Worm (Caenorhabditis elegans) whole organism, L3 larva: ENCODE measurements around the gene srw-9.
A peak's percentile ranks its signal among the peaks of the same experiment; 100 is the strongest.

ENCODE experiments used
- R02D3.7 ChIP-seq: fragments of 150-350 bp; optimal IDR thresholded peaks from 2 replicates; lab custom pipeline; 2014; ENCODE audit warnings: missing biosample characterization, missing genetic modification characterization
- ZK546.5 ChIP-seq: sonication (generic microtip); optimal IDR thresholded peaks from 2 replicates; lab custom pipeline; 2017; ENCODE audit warnings: missing biosample characterization, missing genetic modification characterization
- ama-1 ChIP-seq: fragments of 150-350 bp; optimal IDR thresholded peaks from 2 replicates; lab custom pipeline; 2018
- ceh-16 ChIP-seq: sonication (generic microtip); optimal IDR thresholded peaks from 2 replicates; lab custom pipeline; 2017; ENCODE audit warnings: missing biosample characterization, missing genetic modification characterization
- ceh-28 ChIP-seq: fragments of 150-350 bp; optimal IDR thresholded peaks from 2 replicates; lab custom pipeline; 2014; ENCODE audit warnings: missing biosample characterization, missing genetic modification reagents, missing genetic modification characterization
- egl-27 ChIP-seq: sonication (generic microtip); optimal IDR thresholded peaks from 4 replicates; lab custom pipeline; 2017; ENCODE audit warnings: missing biosample characterization, missing genetic modification reagents, missing genetic modification characterization
- egl-5 ChIP-seq: fragments of 150-350 bp; optimal IDR thresholded peaks from 2 replicates; lab custom pipeline; 2017; ENCODE audit warnings: missing biosample characterization, missing genetic modification reagents, missing genetic modification characterization, inconsistent platforms
- elt-2 ChIP-seq: sonication (generic microtip); optimal IDR thresholded peaks from 2 replicates; lab custom pipeline; 2016; ENCODE audit warnings: missing genetic modification reagents, mild to moderate bottlenecking, missing genetic modification characterization, missing compliant biosample characterization
- elt-3 ChIP-seq, 3 experiments: fragments of 150-350 bp in 1 of 3; sonication (generic microtip) in 2 of 3; optimal IDR thresholded peaks; 2 replicates in 2 of 3; 4 replicates in 1 of 3; lab custom pipeline; 2014 to 2017; ENCODE audit warnings: missing biosample characterization in 3 of 3, missing genetic modification characterization in 3 of 3
- fkh-10 ChIP-seq: sonication (generic microtip); optimal IDR thresholded peaks from 2 replicates; lab custom pipeline; 2017; ENCODE audit warnings: missing biosample characterization, missing genetic modification reagents, missing genetic modification characterization
- fkh-2 ChIP-seq: fragments of 150-350 bp; optimal IDR thresholded peaks from 2 replicates; lab custom pipeline; 2014; ENCODE audit warnings: missing biosample characterization, missing genetic modification reagents, missing genetic modification characterization
- hmg-11 ChIP-seq: sonication (generic microtip); optimal IDR thresholded peaks from 2 replicates; lab custom pipeline; 2016; ENCODE audit warnings: missing genetic modification characterization, missing compliant biosample characterization
- lin-15B ChIP-seq: fragments of 150-350 bp; optimal IDR thresholded peaks from 2 replicates; lab custom pipeline; 2014; ENCODE audit warnings: missing biosample characterization, missing genetic modification characterization
- lin-39 ChIP-seq: fragments of 150-350 bp; optimal IDR thresholded peaks from 2 replicates; lab custom pipeline; 2018; ENCODE audit warnings: missing biosample characterization, missing genetic modification reagents, missing genetic modification characterization
- lsy-12 ChIP-seq: sonication (generic microtip); optimal IDR thresholded peaks from 2 replicates; lab custom pipeline; 2016; ENCODE audit warnings: mild to moderate bottlenecking, missing genetic modification characterization, missing compliant biosample characterization
- mdl-1 ChIP-seq: fragments of 150-350 bp; optimal IDR thresholded peaks from 2 replicates; lab custom pipeline; 2014; ENCODE audit warnings: missing biosample characterization, missing genetic modification characterization
- mml-1 ChIP-seq: fragments of 150-350 bp; sonication (generic microtip); optimal IDR thresholded peaks from 3 replicates; lab custom pipeline; 2014; ENCODE audit warnings: missing biosample characterization, missing genetic modification characterization
- nfya-1 ChIP-seq: sonication (generic microtip); optimal IDR thresholded peaks from 2 replicates; lab custom pipeline; 2017; ENCODE audit warnings: missing genetic modification characterization, mild to moderate bottlenecking, missing compliant biosample characterization, antibody characterized with exemption, moderate library complexity; ENCODE audit not compliant: insufficient read depth
- nhr-11 ChIP-seq: fragments of 150-350 bp; optimal IDR thresholded peaks from 2 replicates; lab custom pipeline; 2014; ENCODE audit warnings: missing biosample characterization, missing genetic modification characterization
- nhr-12 ChIP-seq: fragments of 150-350 bp; optimal IDR thresholded peaks from 2 replicates; lab custom pipeline; 2014; ENCODE audit warnings: missing biosample characterization, missing genetic modification characterization
- nhr-23 ChIP-seq: fragments of 150-350 bp; optimal IDR thresholded peaks from 2 replicates; lab custom pipeline; 2014; ENCODE audit warnings: missing biosample characterization, missing genetic modification reagents, missing genetic modification characterization
- nhr-237 ChIP-seq: fragments of 150-350 bp; optimal IDR thresholded peaks from 2 replicates; lab custom pipeline; 2014; ENCODE audit warnings: missing biosample characterization, missing genetic modification characterization
- nhr-25 ChIP-seq: sonication (generic microtip); optimal IDR thresholded peaks from 2 replicates; lab custom pipeline; 2017; ENCODE audit warnings: missing biosample characterization, missing genetic modification characterization
- nhr-28 ChIP-seq: fragments of 150-350 bp; optimal IDR thresholded peaks from 2 replicates; lab custom pipeline; 2014; ENCODE audit warnings: missing biosample characterization, missing genetic modification characterization
- nhr-43 ChIP-seq: sonication (generic microtip); optimal IDR thresholded peaks from 2 replicates; lab custom pipeline; 2016; ENCODE audit warnings: mild to moderate bottlenecking, missing genetic modification characterization, missing compliant biosample characterization; ENCODE audit not compliant: poor library complexity, severe bottlenecking
- nhr-67 ChIP-seq: fragments of 150-350 bp; optimal IDR thresholded peaks from 2 replicates; lab custom pipeline; 2014; ENCODE audit warnings: missing biosample characterization, missing genetic modification characterization
- nhr-76 ChIP-seq: fragments of 150-350 bp; sonication (generic microtip); optimal IDR thresholded peaks from 5 replicates; lab custom pipeline; 2014; ENCODE audit warnings: missing biosample characterization, missing genetic modification characterization
- nhr-77 ChIP-seq: fragments of 150-350 bp; optimal IDR thresholded peaks from 2 replicates; lab custom pipeline; 2014; ENCODE audit warnings: missing biosample characterization, missing genetic modification characterization
- pha-4 ChIP-seq: fragments of 150-350 bp; optimal IDR thresholded peaks from 2 replicates; lab custom pipeline; 2014; ENCODE audit warnings: missing biosample characterization, missing genetic modification reagents, missing genetic modification characterization
- sea-2 ChIP-seq: fragments of 150-350 bp; sonication (generic microtip); optimal IDR thresholded peaks from 4 replicates; lab custom pipeline; 2014; ENCODE audit warnings: missing biosample characterization, missing genetic modification reagents, missing genetic modification characterization
- skn-1 ChIP-seq: fragments of 150-350 bp; optimal IDR thresholded peaks from 2 replicates; lab custom pipeline; 2014; ENCODE audit warnings: missing biosample characterization, missing genetic modification characterization
- snpc-4 ChIP-seq: fragments of 150-350 bp; optimal IDR thresholded peaks from 2 replicates; lab custom pipeline; 2014; ENCODE audit warnings: missing biosample characterization, missing genetic modification characterization
- tbx-2 ChIP-seq: sonication (generic microtip); optimal IDR thresholded peaks from 2 replicates; lab custom pipeline; 2016; ENCODE audit warnings: mild to moderate bottlenecking, missing genetic modification characterization, missing compliant biosample characterization
- unc-62 ChIP-seq: fragments of 150-350 bp; sonication (generic microtip); optimal IDR thresholded peaks from 4 replicates; lab custom pipeline; 2014; ENCODE audit warnings: missing biosample characterization, missing genetic modification reagents, missing genetic modification characterization
- ztf-11 ChIP-seq: fragments of 150-350 bp; optimal IDR thresholded peaks from 2 replicates; lab custom pipeline; 2014; ENCODE audit warnings: missing biosample characterization, missing genetic modification characterization
- ztf-4 ChIP-seq: fragments of 150-350 bp; optimal IDR thresholded peaks from 2 replicates; lab custom pipeline; 2014; ENCODE audit warnings: missing biosample characterization, missing genetic modification characterization

The srw-9 gene

DNA sequence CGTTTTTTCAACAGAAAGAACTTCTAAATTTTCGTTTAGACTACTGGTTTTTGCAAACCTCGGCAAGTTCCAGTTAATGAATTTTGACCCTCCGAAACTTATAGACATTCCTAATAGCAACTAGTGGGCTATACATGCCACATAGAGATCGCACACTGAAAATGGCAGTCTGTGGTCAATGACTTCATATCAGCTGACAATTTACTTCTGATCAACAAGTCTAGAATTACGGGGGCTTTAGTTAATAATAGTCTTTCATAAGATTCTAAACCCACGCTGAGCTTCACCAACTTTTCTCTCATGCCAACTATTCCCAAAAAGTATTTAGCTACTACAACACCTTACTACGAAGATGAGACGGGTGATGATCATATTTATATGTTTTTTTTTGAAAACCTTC lies at the start of gene srw-9:
srw-9 (plus strand) TSS at position 301 of the 400 bp plus-strand sequence.
- TF ChIP-seq nhr-237 (no peak), nhr-11 (tag; lab: Kevin White, UChicago) (no peak), unc-62 (no peak), nhr-76 (tag; lab: Kevin White, UChicago) (no peak), R02D3.7 (tag; lab: Kevin White, UChicago) (no peak), sea-2 (GFP tag; lab: Kevin White, UChicago) (no peak), mdl-1 (tag; lab: Kevin White, UChicago) (no peak), fkh-2 (tag; lab: Kevin White, UChicago) (no peak), egl-5 (no peak), ztf-4 (tag; lab: Kevin White, UChicago) (no peak), ceh-16 (no peak), hmg-11 (no peak)

DNA sequence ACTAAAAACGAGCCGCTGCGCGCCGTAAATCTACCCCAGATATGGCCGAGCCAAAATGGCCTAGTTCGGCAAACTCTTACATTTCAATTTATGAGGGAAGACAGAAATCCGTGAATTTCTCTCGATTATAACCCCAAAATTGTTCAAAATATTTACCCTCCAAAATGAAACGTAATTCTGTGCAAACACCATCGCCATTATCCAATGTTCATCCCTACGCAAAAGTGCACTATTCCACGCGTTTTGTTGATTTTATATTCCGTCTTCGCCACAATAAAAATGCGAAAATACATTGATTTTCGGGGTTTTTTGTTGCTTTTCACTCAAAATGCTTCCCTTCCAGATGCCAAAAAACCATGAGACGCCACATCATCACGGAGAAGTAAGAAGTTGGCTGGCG lies 46.2 kb upstream of the srw-9 start, which contains the start of gene hut-1:
hut-1 (plus strand) TSS at position 344 of the 400 bp plus-strand sequence.
- peak; percentile 16 for TF ChIP-seq nhr-23 (tag; lab: Kevin White, UChicago)
- peak; percentile 68 for TF ChIP-seq nfya-1 (tag; lab: Kevin White, UChicago)
- TF ChIP-seq ztf-11 (tag; lab: Kevin White, UChicago): no peak
- no peak for TF ChIP-seq nhr-67 (tag; lab: Kevin White, UChicago)
- peak; percentile 38 for TF ChIP-seq lin-39 (tag; lab: Kevin White, UChicago)
- TF ChIP-seq pha-4: peak; percentile 84
- peak; percentile 9 for TF ChIP-seq snpc-4 (tag; lab: Kevin White, UChicago)
- TF ChIP-seq tbx-2 (tag; lab: Kevin White, UChicago): no peak
- peak; percentile 63 for TF ChIP-seq hmg-11
- TF ChIP-seq lin-15B (tag; lab: Kevin White, UChicago): peak; percentile 44
- TF ChIP-seq egl-5: peak; percentile 93

DNA sequence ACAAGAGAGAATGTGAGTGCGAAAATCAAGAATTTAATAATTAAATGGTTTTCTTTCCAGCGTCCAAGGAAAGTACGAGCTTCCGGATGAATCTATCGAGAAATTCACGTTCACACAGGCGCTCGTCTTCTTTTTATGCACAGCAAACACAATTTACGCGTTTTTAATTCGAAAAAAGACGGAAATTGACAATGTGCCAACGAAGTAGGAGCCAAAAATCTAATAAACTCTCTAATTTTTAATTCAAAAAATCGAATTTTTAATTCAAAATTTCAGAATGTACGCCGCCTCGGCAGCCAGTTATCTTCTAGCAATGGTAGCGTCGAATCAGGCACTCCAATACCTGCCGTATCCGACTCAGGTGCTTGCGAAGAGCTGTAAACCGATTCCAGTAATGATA lies 45.8 kb upstream of the srw-9 start:
- TF ChIP-seq nhr-12 (tag; lab: Kevin White, UChicago) (no peak), elt-3 (tag; optimal IDR thresholded peaks at IDR 0.05; lab: Kevin White, UChicago) (no peak), nfya-1 (tag; lab: Kevin White, UChicago) (no peak), ZK546.5 (tag; lab: Kevin White, UChicago) (no peak), mml-1 (tag; lab: Kevin White, UChicago) (no peak), lin-39 (tag; lab: Kevin White, UChicago) (no peak), fkh-10 (GFP tag; lab: Kevin White, UChicago) (no peak), ztf-11 (tag; lab: Kevin White, UChicago) (no peak), nhr-67 (tag; lab: Kevin White, UChicago) (no peak), mdl-1 (tag; lab: Kevin White, UChicago) (no peak), skn-1 (no peak), nhr-76 (tag; lab: Kevin White, UChicago) (no peak), R02D3.7 (tag; lab: Kevin White, UChicago) (no peak), fkh-2 (tag; lab: Kevin White, UChicago) (no peak), unc-62 (no peak), nhr-28 (tag; lab: Kevin White, UChicago) (no peak)

DNA sequence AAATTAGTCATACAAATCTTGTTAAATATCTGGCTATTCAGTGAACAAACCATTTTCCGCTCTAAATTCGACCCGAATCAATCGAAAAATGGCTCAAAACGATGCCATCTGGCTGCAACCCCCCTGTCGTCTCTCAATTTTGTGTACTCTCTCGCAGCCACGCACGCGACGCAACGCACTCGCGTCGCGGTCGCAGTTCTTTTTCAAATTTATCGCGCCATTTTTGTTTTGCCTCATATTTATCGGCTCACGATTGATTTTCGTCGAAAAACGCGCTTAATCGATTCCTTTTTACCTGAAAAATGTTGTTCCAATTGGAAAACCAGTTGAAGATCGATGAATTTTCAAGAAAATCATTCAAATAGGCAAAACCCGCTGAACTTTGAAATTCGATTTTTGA lies 43.6 kb upstream of the srw-9 start:
- TF ChIP-seq snpc-4 (tag; lab: Kevin White, UChicago) (peak; percentile 8), pha-4 (peak; percentile 8), R02D3.7 (tag; lab: Kevin White, UChicago) (no peak), nfya-1 (tag; lab: Kevin White, UChicago) (peak; percentile 59), egl-27 (tag; lab: Kevin White, UChicago) (no peak), elt-2 (peak; percentile 4), ama-1 (lab: Kevin White, UChicago) (peak; percentile 83), ceh-28 (tag; lab: Kevin White, UChicago) (no peak), lin-39 (tag; lab: Kevin White, UChicago) (peak; percentile 67), hmg-11 (peak; percentile 66)

DNA sequence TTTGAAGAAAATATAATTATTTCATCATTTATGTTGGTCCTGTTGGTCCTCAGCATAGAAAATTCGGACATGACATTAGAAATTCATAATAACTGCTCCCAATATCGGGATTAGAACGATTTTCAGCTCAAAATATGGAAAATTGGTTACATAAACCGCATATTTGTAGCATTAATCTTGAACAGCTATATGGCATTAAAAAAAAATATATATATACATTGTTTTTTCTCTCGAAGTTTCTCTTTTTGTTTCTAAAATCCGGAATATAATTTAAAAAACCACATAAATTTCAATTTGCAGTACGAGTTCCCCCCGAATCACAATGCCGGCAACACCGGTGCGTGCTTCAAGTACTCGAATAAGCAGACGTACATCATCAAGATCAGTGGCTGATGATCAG lies 43.2 kb upstream of the srw-9 start, which contains the start of gene ssl-1:
ssl-1 (plus strand) TSS at position 301 of the 400 bp plus-strand sequence.
- TF ChIP-seq tbx-2 (tag; lab: Kevin White, UChicago) (no peak), snpc-4 (tag; lab: Kevin White, UChicago) (no peak), lin-39 (tag; lab: Kevin White, UChicago) (no peak), skn-1 (no peak), mdl-1 (tag; lab: Kevin White, UChicago) (no peak), nhr-77 (tag; lab: Kevin White, UChicago) (no peak), ama-1 (lab: Kevin White, UChicago) (no peak), ztf-11 (tag; lab: Kevin White, UChicago) (no peak), ceh-28 (tag; lab: Kevin White, UChicago) (no peak), nhr-25 (no peak), pha-4 (no peak), ceh-16 (no peak), fkh-2 (tag; lab: Kevin White, UChicago) (no peak), lsy-12 (tag; lab: Kevin White, UChicago) (no peak), R02D3.7 (tag; lab: Kevin White, UChicago) (no peak), elt-2 (no peak), nhr-43 (tag; lab: Kevin White, UChicago) (no peak)
- TF ChIP-seq, all 47 proteins: peak for 0
